Worm (Caenorhabditis elegans) whole organism, young adult: ENCODE results near the gene erfa-3.

ENCODE experiments used
- B0019.2 ChIP-seq: fragments of 200-800 bp; sonication (Bioruptor generic); conservative IDR thresholded peaks from 2 replicates; pipeline ENCODE4 v1.3.6; 2022; ENCODE audit warnings: missing genetic modification reagents, missing genetic modification characterization, missing compliant biosample characterization
- B0336.3 ChIP-seq: fragments of 200-800 bp; sonication (Bioruptor generic); IDR thresholded peaks from 2 replicates; pipeline ENCODE4 v1.3.6; 2022; ENCODE audit warnings: missing genetic modification characterization, missing compliant biosample characterization
- D2030.7 ChIP-seq: fragments of 200-800 bp; sonication (Bioruptor generic); IDR thresholded peaks from 2 replicates; pipeline ENCODE4 v1.3.6; 2022; ENCODE audit warnings: missing genetic modification reagents, missing genetic modification characterization, missing compliant biosample characterization
- F10E7.11 ChIP-seq: sonication (generic microtip); optimal IDR thresholded peaks from 2 replicates; lab custom pipeline; 2017; ENCODE audit warnings: mild to moderate bottlenecking, missing genetic modification characterization, moderate library complexity, missing compliant biosample characterization
- F22D6.2 ChIP-seq: sonication (generic microtip); optimal IDR thresholded peaks from 2 replicates; lab custom pipeline; 2016; ENCODE audit warnings: mild to moderate bottlenecking, missing genetic modification characterization, missing compliant biosample characterization
- F49E8.2 ChIP-seq: sonication (generic microtip); optimal IDR thresholded peaks from 3 replicates; lab custom pipeline; 2017; ENCODE audit warnings: missing genetic modification characterization, mild to moderate bottlenecking, missing compliant biosample characterization, antibody characterized with exemption, moderate library complexity; ENCODE audit not compliant: insufficient read depth
- F52B5.7 ChIP-seq: sonication (generic microtip); optimal IDR thresholded peaks from 2 replicates; lab custom pipeline; 2016; ENCODE audit warnings: mild to moderate bottlenecking, missing genetic modification characterization, missing compliant biosample characterization
- K11D2.4 ChIP-seq: fragments of 200-800 bp; sonication (Bioruptor generic); IDR thresholded peaks from 2 replicates; pipeline ENCODE4 v1.3.6; 2022; ENCODE audit warnings: missing genetic modification reagents, missing genetic modification characterization, missing compliant biosample characterization
- T07F8.4 ChIP-seq: sonication (generic microtip); optimal IDR thresholded peaks from 2 replicates; lab custom pipeline; 2016; ENCODE audit warnings: mild to moderate bottlenecking, missing genetic modification characterization, moderate library complexity, missing compliant biosample characterization
- Y53G8AR.9 ChIP-seq: fragments of 200-800 bp; sonication (Bioruptor generic); conservative IDR thresholded peaks from 2 replicates; pipeline ENCODE4 v1.3.6; 2022; ENCODE audit warnings: missing genetic modification reagents, missing genetic modification characterization, missing compliant biosample characterization
- Y67H2A.10 ChIP-seq: fragments of 200-800 bp; sonication (Bioruptor generic); conservative IDR thresholded peaks from 2 replicates; pipeline ENCODE4 v1.3.6; 2022; ENCODE audit warnings: missing genetic modification reagents, missing genetic modification characterization, missing compliant biosample characterization
- Y79H2A.3 ChIP-seq: fragments of 200-800 bp; sonication (Bioruptor generic); conservative IDR thresholded peaks from 2 replicates; pipeline ENCODE4 v1.3.6; 2022; ENCODE audit warnings: missing genetic modification reagents, missing genetic modification characterization, missing compliant biosample characterization
- Y95B8A.8 ChIP-seq: fragments of 200-800 bp; sonication (Bioruptor generic); IDR thresholded peaks from 2 replicates; pipeline ENCODE4 v1.3.6; 2022; ENCODE audit warnings: missing genetic modification reagents, missing genetic modification characterization, missing compliant biosample characterization
- aptf-3 ChIP-seq: fragments of 200-800 bp; sonication (Bioruptor generic); IDR thresholded peaks from 2 replicates; pipeline ENCODE4 v1.3.6; 2022; ENCODE audit warnings: missing genetic modification characterization, missing compliant biosample characterization
- attf-3 ChIP-seq: fragments of 200-800 bp; sonication (Bioruptor generic); conservative IDR thresholded peaks from 2 replicates; pipeline ENCODE4 v1.3.6; 2022; ENCODE audit warnings: missing genetic modification reagents, missing genetic modification characterization, missing compliant biosample characterization
- attf-5 ChIP-seq: fragments of 200-800 bp; sonication (Bioruptor generic); optimal IDR thresholded peaks from 2 replicates; lab custom pipeline; 2018; ENCODE audit warnings: mild to moderate bottlenecking, missing genetic modification characterization, missing compliant biosample characterization
- attf-6 ChIP-seq: fragments of 200-800 bp; sonication (Bioruptor generic); IDR thresholded peaks from 2 replicates; pipeline ENCODE4 v1.3.6; 2022; ENCODE audit warnings: missing genetic modification reagents, missing genetic modification characterization, missing compliant biosample characterization
- ceh-79 ChIP-seq: sonication (generic microtip); optimal IDR thresholded peaks from 2 replicates; lab custom pipeline; 2017; ENCODE audit warnings: mild to moderate bottlenecking, missing genetic modification characterization, missing compliant biosample characterization
- dox-1 ChIP-seq: fragments of 200-800 bp; sonication (Bioruptor generic); IDR thresholded peaks from 2 replicates; pipeline ENCODE4 v1.3.6; 2022; ENCODE audit warnings: missing genetic modification reagents, missing genetic modification characterization, missing compliant biosample characterization
- gei-17 ChIP-seq: fragments of 200-800 bp; sonication (Bioruptor generic); optimal IDR thresholded peaks from 2 replicates; lab custom pipeline; 2018; ENCODE audit warnings: mild to moderate bottlenecking, missing genetic modification characterization, missing compliant biosample characterization
- him-1 ChIP-seq: sonication (generic microtip); optimal IDR thresholded peaks from 2 replicates; lab custom pipeline; 2016; ENCODE audit warnings: missing genotype, missing genetic modification reagents, missing genetic modification characterization, missing compliant biosample characterization
- hlh-12 ChIP-seq: sonication (generic microtip); optimal IDR thresholded peaks from 2 replicates; lab custom pipeline; 2016; ENCODE audit warnings: missing genetic modification characterization, missing compliant biosample characterization
- hlh-26 ChIP-seq: fragments of 200-800 bp; sonication (Bioruptor generic); conservative IDR thresholded peaks from 2 replicates; pipeline ENCODE4 v1.3.6; 2022; ENCODE audit warnings: missing genetic modification reagents, missing genetic modification characterization, missing compliant biosample characterization
- lag-1 ChIP-seq: fragments of 200-800 bp; sonication (Bioruptor generic); IDR thresholded peaks from 2 replicates; pipeline ENCODE4 v1.3.6; 2022; ENCODE audit warnings: missing genetic modification reagents, missing genetic modification characterization, missing compliant biosample characterization
- let-607 ChIP-seq, 2 experiments: fragments of 200-800 bp in 1 of 2; sonication (Bioruptor generic) in 1 of 2; sonication (generic microtip) in 1 of 2; optimal IDR thresholded peaks; 2 replicates each; lab custom pipeline; 2016 to 2018; ENCODE audit warnings: mild to moderate bottlenecking in 2 of 2, missing compliant biosample characterization in 2 of 2, missing genetic modification characterization in 2 of 2, moderate library complexity in 2 of 2, missing genotype in 1 of 2
- lin-26 ChIP-seq: fragments of 200-800 bp; sonication (Bioruptor generic); IDR thresholded peaks from 2 replicates; pipeline ENCODE4 v1.3.6; 2022; ENCODE audit warnings: missing genetic modification reagents, missing genetic modification characterization, missing compliant biosample characterization
- lin-54 ChIP-seq: fragments of 200-800 bp; sonication (Bioruptor generic); optimal IDR thresholded peaks from 2 replicates; lab custom pipeline; 2018; ENCODE audit warnings: mild to moderate bottlenecking, missing genetic modification characterization, missing compliant biosample characterization
- lir-1 ChIP-seq: fragments of 200-800 bp; sonication (Bioruptor generic); conservative IDR thresholded peaks from 2 replicates; pipeline ENCODE4 v1.3.6; 2022; ENCODE audit warnings: missing genetic modification reagents, missing genetic modification characterization, missing compliant biosample characterization
- madf-3 ChIP-seq: fragments of 200-800 bp; sonication (Bioruptor generic); IDR thresholded peaks from 2 replicates; pipeline ENCODE4 v1.3.6; 2022; ENCODE audit warnings: missing genetic modification reagents, missing genetic modification characterization, missing compliant biosample characterization
- madf-6 ChIP-seq: fragments of 200-800 bp; sonication (Bioruptor generic); IDR thresholded peaks from 2 replicates; pipeline ENCODE4 v1.3.6; 2022; ENCODE audit warnings: missing genetic modification reagents, missing genetic modification characterization, missing compliant biosample characterization
- mes-4 ChIP-seq: sonication (generic microtip); optimal IDR thresholded peaks from 2 replicates; lab custom pipeline; 2016; ENCODE audit warnings: missing genotype, missing genetic modification characterization, missing compliant biosample characterization
- nfya-2 ChIP-seq: fragments of 200-800 bp; sonication (Bioruptor generic); IDR thresholded peaks from 2 replicates; pipeline ENCODE4 v1.3.6; 2022; ENCODE audit warnings: missing genetic modification reagents, missing genetic modification characterization, missing compliant biosample characterization
- nhr-120 ChIP-seq: fragments of 200-800 bp; sonication (Bioruptor generic); IDR thresholded peaks from 2 replicates; pipeline ENCODE4 v1.3.6; 2022; ENCODE audit warnings: missing genetic modification characterization, missing compliant biosample characterization
- nhr-80 ChIP-seq: sonication (generic microtip); optimal IDR thresholded peaks from 2 replicates; lab custom pipeline; 2016; ENCODE audit warnings: missing genetic modification characterization, missing compliant biosample characterization
- pha-4 ChIP-seq: fragments of 150-350 bp; sonication (generic microtip); optimal IDR thresholded peaks from 2 replicates; lab custom pipeline; 2014; ENCODE audit warnings: missing biosample characterization, missing genetic modification reagents, missing genetic modification characterization
- rec-8 ChIP-seq, 2 experiments: sonication (generic microtip); optimal IDR thresholded peaks; 2 replicates each; lab custom pipeline; 2016; ENCODE audit warnings: mild to moderate bottlenecking in 2 of 2, missing genetic modification characterization in 2 of 2, missing genetic modification reagents in 2 of 2, missing genotype in 2 of 2, missing biosample characterization in 1 of 2, missing compliant biosample characterization in 1 of 2, moderate library complexity in 1 of 2
- rpc-1 ChIP-seq, 2 experiments: fragments of 150-350 bp in 1 of 2; sonication (generic microtip) in 1 of 2; optimal IDR thresholded peaks; 2 replicates each; lab custom pipeline; 2014 to 2018; ENCODE audit warnings: missing biosample characterization in 1 of 2, missing genetic modification characterization in 1 of 2, missing genetic modification reagents in 1 of 2, missing genotype in 1 of 2
- sdz-38 ChIP-seq: sonication (generic microtip); optimal IDR thresholded peaks from 2 replicates; lab custom pipeline; 2016; ENCODE audit warnings: missing genotype, missing genetic modification characterization, missing compliant biosample characterization
- snpc-1.1 ChIP-seq: sonication (generic microtip); optimal IDR thresholded peaks from 2 replicates; lab custom pipeline; 2017; ENCODE audit warnings: missing genetic modification characterization, mild to moderate bottlenecking, missing compliant biosample characterization, antibody characterized with exemption, moderate library complexity, missing genotype, missing genetic modification reagents; ENCODE audit not compliant: insufficient read depth
- snpc-1.3 ChIP-seq: sonication (generic microtip); optimal IDR thresholded peaks from 2 replicates; lab custom pipeline; 2017; ENCODE audit warnings: missing genetic modification characterization, mild to moderate bottlenecking, missing compliant biosample characterization, antibody characterized with exemption, moderate library complexity, missing genotype, missing genetic modification reagents; ENCODE audit not compliant: insufficient read depth
- snpc-3.4 ChIP-seq: sonication (generic microtip); optimal IDR thresholded peaks from 2 replicates; lab custom pipeline; 2017; ENCODE audit warnings: missing genetic modification characterization, mild to moderate bottlenecking, missing compliant biosample characterization, antibody characterized with exemption, moderate library complexity, missing genotype, missing genetic modification reagents
- sptf-2 ChIP-seq: fragments of 200-800 bp; sonication (Bioruptor generic); optimal IDR thresholded peaks from 2 replicates; lab custom pipeline; 2018; ENCODE audit warnings: mild to moderate bottlenecking, missing genetic modification characterization, missing compliant biosample characterization
- tbp1 ChIP-seq: fragments of 200-800 bp; sonication (Bioruptor generic); optimal IDR thresholded peaks from 2 replicates; lab custom pipeline; 2018; ENCODE audit warnings: mild to moderate bottlenecking, missing genetic modification characterization, missing compliant biosample characterization
- unc-130 ChIP-seq: sonication (generic microtip); optimal IDR thresholded peaks from 2 replicates; lab custom pipeline; 2016; ENCODE audit warnings: missing genetic modification reagents, missing genetic modification characterization, missing compliant biosample characterization
- ztf-22 ChIP-seq: fragments of 200-800 bp; sonication (Bioruptor generic); optimal IDR thresholded peaks from 2 replicates; lab custom pipeline; 2018; ENCODE audit warnings: mild to moderate bottlenecking, missing genetic modification characterization, moderate library complexity, missing compliant biosample characterization
- ztf-26 ChIP-seq: sonication (generic microtip); optimal IDR thresholded peaks from 2 replicates; lab custom pipeline; 2017; ENCODE audit warnings: missing genetic modification characterization, missing compliant biosample characterization
- ztf-3 ChIP-seq: fragments of 200-800 bp; sonication (Bioruptor generic); optimal IDR thresholded peaks from 2 replicates; lab custom pipeline; 2018; ENCODE audit warnings: mild to moderate bottlenecking, missing genetic modification characterization, missing compliant biosample characterization
- ztf-6 ChIP-seq: fragments of 200-800 bp; sonication (Bioruptor generic); IDR thresholded peaks from 2 replicates; pipeline ENCODE4 v1.3.6; 2022; ENCODE audit warnings: missing genetic modification reagents, missing genetic modification characterization, missing compliant biosample characterization

erfa-3 gene

DNA sequence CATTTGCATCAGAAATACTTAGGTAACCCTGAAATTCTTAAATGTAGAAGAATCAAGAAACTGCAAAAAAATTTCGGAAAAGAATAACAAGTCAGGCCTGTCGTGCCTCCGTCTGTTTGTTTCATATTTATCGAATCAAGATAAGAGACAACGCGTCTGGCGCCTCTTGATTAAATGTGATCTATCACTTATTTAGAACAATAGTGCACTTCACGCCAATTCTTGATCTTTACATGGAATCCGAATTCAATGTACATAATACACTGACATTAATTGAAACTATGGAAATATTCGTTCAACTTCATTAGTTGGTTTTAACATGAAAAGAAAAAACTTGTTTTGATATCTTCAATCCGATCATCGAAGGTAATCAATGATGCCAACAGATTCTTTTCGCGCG, 9.6 kb upstream of the erfa-3 start, which contains the start of gene mboa-2 (continued):
- no peak for TF ChIP-seq lag-1 (GFP tag; lab: Robert Waterston, UW)
- no peak for TF ChIP-seq B0019.2 (GFP tag; lab: Robert Waterston, UW)
- TF ChIP-seq ztf-3 (GFP tag; lab: Kevin White, UChicago) = no peak
- TF ChIP-seq him-1 (tag; lab: Kevin White, UChicago) = no peak
- no peak for TF ChIP-seq dox-1 (GFP tag; lab: Robert Waterston, UW)
- no peak for TF ChIP-seq F52B5.7 (tag; lab: Kevin White, UChicago)
- peak; percentile 33 for TF ChIP-seq snpc-3.4
- no peak for TF ChIP-seq F22D6.2
- no peak for TF ChIP-seq rec-8 (tag; optimal IDR thresholded peaks at IDR 0.05; lab: Kevin White, UChicago)
- peak; percentile 38 for TF ChIP-seq nhr-80 (tag; lab: Kevin White, UChicago)
- TF ChIP-seq ztf-22 (GFP tag; lab: Kevin White, UChicago) = no peak
- TF ChIP-seq Y95B8A.8 (GFP tag; lab: Robert Waterston, UW) = 0 out of 2 replicates have a peak, but pooled peaks have one; percentile 24
- TF ChIP-seq snpc-1.3 (tag; lab: Kevin White, UChicago) = peak; percentile 22
- TF ChIP-seq K11D2.4 (GFP tag; lab: Robert Waterston, UW) = no peak
- TF ChIP-seq nfya-2 (GFP tag; lab: Robert Waterston, UW) = 0 out of 2 replicates have a peak, but pooled peaks have one; percentile 45
- peak; percentile 72 for TF ChIP-seq Y53G8AR.9 (GFP tag; lab: Robert Waterston, UW)
- no peak for TF ChIP-seq sdz-38
- TF ChIP-seq ceh-79 = no peak
- TF ChIP-seq lin-26 (GFP tag; lab: Robert Waterston, UW) = no peak
- peak in 1 of 2 experiments; percentile 46 for TF ChIP-seq let-607 (tag; optimal IDR thresholded peaks at IDR 0.05; lab: Kevin White, UChicago)
- TF ChIP-seq F49E8.2 (tag; lab: Kevin White, UChicago) = no peak
- TF ChIP-seq lir-1 (GFP tag; lab: Robert Waterston, UW) = no peak
- TF ChIP-seq lin-54 (GFP tag; lab: Kevin White, UChicago) = peak; percentile 1
- no peak for TF ChIP-seq tbp1
- TF ChIP-seq unc-130 (GFP tag; lab: Kevin White, UChicago) = no peak
- no peak for TF ChIP-seq pha-4 (tag; lab: Kevin White, UChicago)
- TF ChIP-seq B0336.3 (GFP tag; lab: Robert Waterston, UW) = peak; percentile 73
- no peak for TF ChIP-seq nhr-120 (GFP tag; lab: Robert Waterston, UW)
- peak; percentile 58; the same call in 1 of the 2 replicates for TF ChIP-seq attf-6 (GFP tag; lab: Robert Waterston, UW)
- no peak for TF ChIP-seq aptf-3 (GFP tag; lab: Robert Waterston, UW)
- no peak for TF ChIP-seq gei-17 (GFP tag; lab: Kevin White, UChicago)
- TF ChIP-seq madf-6 (GFP tag; lab: Robert Waterston, UW) = peak; percentile 20; the same call in 1 of the 2 replicates
- no peak for TF ChIP-seq sptf-2 (GFP tag; lab: Kevin White, UChicago)
- no peak for TF ChIP-seq Y79H2A.3
- no peak for TF ChIP-seq Y67H2A.10
- TF ChIP-seq T07F8.4 (tag; lab: Kevin White, UChicago) = no peak
- no peak for TF ChIP-seq mes-4
- no peak for TF ChIP-seq snpc-1.1
- TF ChIP-seq F10E7.11 (tag; lab: Kevin White, UChicago) = peak; percentile 29
- no peak for TF ChIP-seq ztf-26 (tag; lab: Kevin White, UChicago)
- no peak for TF ChIP-seq D2030.7
- no peak for TF ChIP-seq hlh-26 (GFP tag; lab: Robert Waterston, UW)
- TF ChIP-seq attf-5 (GFP tag; lab: Kevin White, UChicago) = no peak
- no peak for TF ChIP-seq madf-3 (GFP tag; lab: Robert Waterston, UW)
- TF ChIP-seq hlh-12 (tag; lab: Kevin White, UChicago) = no peak
- no peak for TF ChIP-seq rpc-1 (optimal IDR thresholded peaks at IDR 0.05; lab: Kevin White, UChicago)
- TF ChIP-seq rpc-1 (tag; optimal IDR thresholded peaks at IDR 0.05; lab: Kevin White, UChicago) = no peak
- no peak for TF ChIP-seq attf-3
- no peak for TF ChIP-seq ztf-6 (GFP tag; lab: Robert Waterston, UW)
